Fruit fly (Drosophila melanogaster) whole organism, embryonic: Measurements from ENCODE around the gene CG5515.

Experiments
- Awh ChIP-seq: fragments of 200-800 bp; sonication (Bioruptor generic); IDR thresholded peaks from 2 replicates; pipeline ENCODE4, ENCODE4 v1.3.6; 2022; ENCODE audit warnings: missing biosample characterization, missing genetic modification characterization
- CG10147 ChIP-seq: fragments of 200-800 bp; sonication (Bioruptor generic); optimal IDR thresholded peaks from 2 replicates; lab custom pipeline; 2019; ENCODE audit warnings: missing biosample characterization, mild to moderate bottlenecking, missing genetic modification characterization, moderate library complexity
- CG11085 ChIP-seq: fragments of 200-800 bp; sonication (Bioruptor generic); IDR thresholded peaks from 2 replicates; pipeline ENCODE4 v1.3.6; 2022; ENCODE audit warnings: missing biosample characterization, missing genetic modification characterization
- CG12104 ChIP-seq: fragments of 200-800 bp; sonication (Bioruptor generic); optimal IDR thresholded peaks from 3 replicates; lab custom pipeline; 2016; ENCODE audit warnings: missing biosample characterization, missing genetic modification characterization
- CG1233 ChIP-seq: fragments of 200-800 bp; sonication (Bioruptor generic); optimal IDR thresholded peaks from 4 replicates; lab custom pipeline; 2018; ENCODE audit warnings: missing biosample characterization, mild to moderate bottlenecking, missing genetic modification characterization
- CG14667 ChIP-seq: fragments of 200-800 bp; sonication (Bioruptor generic); IDR thresholded peaks from 2 replicates; pipeline ENCODE4 v1.3.6; 2022; ENCODE audit warnings: missing biosample characterization, missing genetic modification characterization
- CG1529 ChIP-seq: fragments of 200-800 bp; sonication (Bioruptor generic); optimal IDR thresholded peaks from 3 replicates; lab custom pipeline; 2018; ENCODE audit warnings: missing biosample characterization, missing genetic modification characterization
- CG18011 ChIP-seq: fragments of 200-800 bp; sonication (Bioruptor generic); optimal IDR thresholded peaks from 2 replicates; lab custom pipeline; 2017; ENCODE audit warnings: missing biosample characterization, missing genetic modification characterization, mild to moderate bottlenecking, moderate library complexity, missing genotype
- CG2116 ChIP-seq: fragments of 200-800 bp; sonication (Bioruptor generic); optimal IDR thresholded peaks from 3 replicates; lab custom pipeline; 2018; ENCODE audit warnings: missing biosample characterization, mild to moderate bottlenecking, missing genetic modification characterization
- CG2889 ChIP-seq: fragments of 200-800 bp; sonication (Bioruptor generic); IDR thresholded peaks from 3 replicates; pipeline ENCODE4 v1.3.6; 2022; ENCODE audit warnings: missing biosample characterization, missing genetic modification characterization
- CG3995 ChIP-seq: fragments of 200-800 bp; sonication (Bioruptor generic); optimal IDR thresholded peaks from 3 replicates; lab custom pipeline; 2016; ENCODE audit warnings: missing biosample characterization, missing genetic modification characterization
- CG4360 ChIP-seq: fragments of 200-800 bp; sonication (Bioruptor generic); IDR thresholded peaks from 2 replicates; pipeline ENCODE4 v1.3.6; 2022; ENCODE audit warnings: missing biosample characterization, missing genetic modification characterization
- CG4820 ChIP-seq: fragments of 200-800 bp; sonication (Bioruptor generic); optimal IDR thresholded peaks from 3 replicates; lab custom pipeline; 2016; ENCODE audit warnings: missing biosample characterization, missing genetic modification characterization
- CG5953 ChIP-seq: fragments of 200-800 bp; sonication (Bioruptor generic); IDR thresholded peaks from 2 replicates; pipeline ENCODE4 v1.3.6; 2022; ENCODE audit warnings: missing biosample characterization, missing genetic modification characterization
- CG6765 ChIP-seq: fragments of 200-800 bp; sonication (Bioruptor generic); optimal IDR thresholded peaks from 3 replicates; lab custom pipeline; 2017; ENCODE audit warnings: missing biosample characterization, mild to moderate bottlenecking, missing genetic modification characterization
- CG8281 ChIP-seq: fragments of 200-800 bp; sonication (Bioruptor generic); optimal IDR thresholded peaks from 2 replicates; lab custom pipeline; 2018; ENCODE audit warnings: missing biosample characterization, mild to moderate bottlenecking, missing genetic modification characterization, moderate library complexity
- CG8765 ChIP-seq: fragments of 200-800 bp; sonication (Bioruptor generic); IDR thresholded peaks from 2 replicates; pipeline ENCODE4 v1.3.6; 2022; ENCODE audit warnings: missing biosample characterization, missing genetic modification characterization
- CG9437 ChIP-seq: fragments of 200-800 bp; sonication (Bioruptor generic); optimal IDR thresholded peaks from 2 replicates; lab custom pipeline; 2018; ENCODE audit warnings: missing biosample characterization, mild to moderate bottlenecking, missing genetic modification characterization
- CG9797 ChIP-seq: fragments of 200-800 bp; sonication (Bioruptor generic); optimal IDR thresholded peaks from 3 replicates; lab custom pipeline; 2018; ENCODE audit warnings: missing biosample characterization, mild to moderate bottlenecking, missing genetic modification characterization
- CG9932 ChIP-seq: fragments of 200-800 bp; sonication (Bioruptor generic); IDR thresholded peaks from 2 replicates; pipeline ENCODE4 v1.3.6; 2022; ENCODE audit warnings: missing biosample characterization, missing genetic modification characterization
- CHES-1-like ChIP-seq: fragments of 200-800 bp; sonication (Bioruptor generic); optimal IDR thresholded peaks from 2 replicates; lab custom pipeline; 2016; ENCODE audit warnings: missing biosample characterization, missing genetic modification characterization
- Camta ChIP-seq: fragments of 200-800 bp; sonication (Bioruptor generic); optimal IDR thresholded peaks from 2 replicates; lab custom pipeline; 2016; ENCODE audit warnings: missing biosample characterization, missing genetic modification characterization
- CkIIα-i1 ChIP-seq: fragments of 200-800 bp; sonication (Bioruptor generic); IDR thresholded peaks from 2 replicates; pipeline ENCODE4 v1.3.6; 2022; ENCODE audit warnings: missing biosample characterization, missing genetic modification characterization
- GATAe ChIP-seq: fragments of 200-800 bp; sonication (Bioruptor generic); conservative IDR thresholded peaks from 2 replicates; pipeline ENCODE4 v1.3.6; 2022; ENCODE audit warnings: missing biosample characterization, missing genetic modification characterization
- H2.0 ChIP-seq: fragments of 200-800 bp; sonication (Bioruptor generic); IDR thresholded peaks from 2 replicates; pipeline ENCODE4 v1.3.6; 2022; ENCODE audit warnings: missing biosample characterization, missing genetic modification characterization
- Kr ChIP-seq: fragments of 200-800 bp; sonication (Bioruptor generic); optimal IDR thresholded peaks from 2 replicates; lab custom pipeline; 2017; ENCODE audit warnings: missing biosample characterization, mild to moderate bottlenecking, missing genetic modification characterization
- Lpt ChIP-seq: fragments of >200 bp; optimal IDR thresholded peaks from 2 replicates; lab custom pipeline; 2018; ENCODE audit warnings: missing biosample characterization, missing genetic modification characterization
- Scr ChIP-seq: fragments of 200-800 bp; sonication (Bioruptor generic); IDR thresholded peaks from 2 replicates; pipeline ENCODE4 v1.3.6; 2022; ENCODE audit warnings: missing biosample characterization, missing genetic modification characterization; ENCODE audit not compliant: partially characterized antibody
- Trl ChIP-seq, 3 experiments: fragments of >200 bp in 2 of 3; fragments of 200-800 bp in 1 of 3; sonication (Bioruptor generic) in 1 of 3; optimal IDR thresholded peaks; 2 replicates in 1 of 3; 3 replicates in 2 of 3; lab custom pipeline; 2016 to 2017; ENCODE audit warnings: missing biosample characterization in 1 of 3, missing genetic modification characterization in 1 of 3
- amos ChIP-seq: fragments of 200-800 bp; sonication (Bioruptor generic); IDR thresholded peaks from 2 replicates; pipeline ENCODE4 v1.3.6; 2022; ENCODE audit warnings: missing biosample characterization, missing genetic modification characterization; ENCODE audit not compliant: partially characterized antibody
- az2 ChIP-seq: fragments of 200-800 bp; sonication (Bioruptor generic); optimal IDR thresholded peaks from 3 replicates; lab custom pipeline; 2016; ENCODE audit warnings: missing biosample characterization, missing genetic modification characterization
- cad ChIP-seq: fragments of >200 bp; optimal IDR thresholded peaks from 2 replicates; lab custom pipeline; 2017; ENCODE audit warnings: missing biosample characterization, missing genetic modification characterization
- crc ChIP-seq: fragments of 200-800 bp; sonication (Bioruptor generic); optimal IDR thresholded peaks from 2 replicates; lab custom pipeline; 2016; ENCODE audit warnings: missing biosample characterization, missing genetic modification characterization
- da ChIP-seq: fragments of 200-800 bp; sonication (Bioruptor generic); optimal IDR thresholded peaks from 2 replicates; lab custom pipeline; 2016; ENCODE audit warnings: missing biosample characterization, missing genetic modification characterization
- dan ChIP-seq: fragments of 200-800 bp; sonication (Bioruptor generic); IDR thresholded peaks from 2 replicates; pipeline ENCODE4 v1.3.6; 2022; ENCODE audit warnings: missing biosample characterization, missing genetic modification characterization
- dm ChIP-seq: fragments of 200-800 bp; sonication (Bioruptor generic); optimal IDR thresholded peaks from 3 replicates; lab custom pipeline; 2016; ENCODE audit warnings: missing biosample characterization, missing genetic modification characterization
- dmrt11E ChIP-seq: fragments of 200-800 bp; sonication (Bioruptor generic); optimal IDR thresholded peaks from 3 replicates; lab custom pipeline; 2018; ENCODE audit warnings: missing biosample characterization, mild to moderate bottlenecking, missing genetic modification characterization, moderate library complexity
- fd96Cb ChIP-seq: fragments of 200-800 bp; sonication (Bioruptor generic); optimal IDR thresholded peaks from 2 replicates; lab custom pipeline; 2018; ENCODE audit warnings: missing biosample characterization, mild to moderate bottlenecking, missing genetic modification characterization, moderate library complexity
- gce ChIP-seq: fragments of 200-800 bp; sonication (Bioruptor generic); IDR thresholded peaks from 3 replicates; pipeline ENCODE4 v1.3.6; 2022; ENCODE audit warnings: missing biosample characterization, missing genetic modification characterization
- grn ChIP-seq: fragments of 200-800 bp; sonication (Bioruptor generic); optimal IDR thresholded peaks from 3 replicates; lab custom pipeline; 2017; ENCODE audit warnings: missing biosample characterization, missing genetic modification characterization
- luna ChIP-seq: fragments of 200-800 bp; sonication (Bioruptor generic); optimal IDR thresholded peaks from 2 replicates; lab custom pipeline; 2016; ENCODE audit warnings: missing biosample characterization, missing genetic modification characterization
- mam ChIP-seq: fragments of 200-800 bp; sonication (Bioruptor generic); optimal IDR thresholded peaks from 3 replicates; lab custom pipeline; 2016; ENCODE audit warnings: missing biosample characterization, missing genetic modification characterization
- mirr ChIP-seq: fragments of 200-800 bp; sonication (Bioruptor generic); optimal IDR thresholded peaks from 3 replicates; lab custom pipeline; 2018; ENCODE audit warnings: missing biosample characterization, mild to moderate bottlenecking, missing genetic modification characterization
- repo ChIP-seq: fragments of 200-800 bp; sonication (Bioruptor generic); optimal IDR thresholded peaks from 2 replicates; lab custom pipeline; 2016; ENCODE audit warnings: missing biosample characterization, missing genetic modification characterization
- run ChIP-seq: fragments of 200-800 bp; sonication (Bioruptor generic); optimal IDR thresholded peaks from 3 replicates; lab custom pipeline; 2018; ENCODE audit warnings: missing biosample characterization, mild to moderate bottlenecking, missing genetic modification characterization
- sens ChIP-seq: fragments of 200-800 bp; sonication (Bioruptor generic); peaks from one replicate; lab custom pipeline; 2016; ENCODE audit warnings: missing biosample characterization, missing genetic modification characterization
- sima ChIP-seq: fragments of 200-800 bp; sonication (Bioruptor generic); optimal IDR thresholded peaks from 2 replicates; lab custom pipeline; 2016; ENCODE audit warnings: missing biosample characterization, missing genetic modification characterization
- vvl ChIP-seq: fragments of 200-800 bp; sonication (Bioruptor generic); IDR thresholded peaks from 2 replicates; pipeline ENCODE4 v1.3.6; 2022; ENCODE audit warnings: missing biosample characterization, missing genetic modification characterization
- z ChIP-seq: fragments of 200-800 bp; sonication (Bioruptor generic); IDR thresholded peaks from 3 replicates; pipeline ENCODE4 v1.3.6; 2022; ENCODE audit warnings: missing biosample characterization, missing genetic modification characterization
- zen2 ChIP-seq: fragments of 200-800 bp; sonication (Bioruptor generic); IDR thresholded peaks from 3 replicates; pipeline ENCODE4 v1.3.6; 2022; ENCODE audit warnings: missing biosample characterization, missing genetic modification characterization; ENCODE audit not compliant: partially characterized antibody
- zfh1 ChIP-seq: fragments of 200-800 bp; sonication (Bioruptor generic); IDR thresholded peaks from 3 replicates; pipeline ENCODE4 v1.3.6; 2022; ENCODE audit warnings: missing biosample characterization, missing genetic modification characterization

Gene CG5515

DNA sequence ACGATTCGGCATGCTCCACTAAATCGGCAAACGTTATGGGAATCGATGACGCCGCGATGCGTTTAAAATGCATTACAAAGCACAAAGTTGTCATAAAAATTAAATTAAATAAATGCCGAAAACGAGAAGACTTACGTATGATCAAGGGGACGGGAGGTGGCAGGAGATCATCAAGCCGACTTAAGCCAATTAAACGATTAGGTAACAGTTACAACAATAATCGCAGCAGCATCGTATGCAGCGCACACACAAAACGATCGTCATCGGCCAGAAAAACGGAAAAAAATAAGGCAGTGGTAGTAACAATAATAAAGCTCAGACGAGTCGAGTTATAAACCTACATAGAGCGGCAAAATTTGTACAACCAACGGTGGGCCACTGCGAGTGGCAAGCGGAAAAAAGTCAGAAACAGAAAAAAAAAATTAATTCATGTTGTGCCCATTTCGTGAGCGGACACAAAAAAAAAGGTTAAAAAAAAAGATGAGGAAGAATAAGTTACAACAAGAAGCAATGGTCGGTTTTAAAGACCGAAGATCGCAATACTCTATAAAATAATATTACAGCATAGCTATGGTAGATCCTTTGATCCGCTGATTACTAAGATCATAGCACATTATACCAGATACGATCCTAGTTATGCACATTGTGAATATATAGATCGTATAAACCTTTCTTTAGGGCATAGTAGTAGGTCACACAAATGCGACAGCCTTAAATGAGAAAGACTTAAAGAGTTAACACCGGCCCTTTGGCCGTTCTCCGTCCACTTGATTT is 17.8 kb upstream of the CG5515 start (continued):
- peak; percentile 73 for TF ChIP-seq vvl (GFP tag; lab: Robert Waterston, UW)
- TF ChIP-seq CG9797 (GFP tag; lab: Kevin White, UChicago): no peak
- TF ChIP-seq zen2 (GFP tag; lab: Robert Waterston, UW): no peak
- TF ChIP-seq repo (GFP tag; lab: Kevin White, UChicago): no peak
- TF ChIP-seq mam: peak; percentile 6
- no peak for TF ChIP-seq CG10147 (GFP tag; lab: Kevin White, UChicago)
- no peak for TF ChIP-seq GATAe
- TF ChIP-seq luna (GFP tag; lab: Kevin White, UChicago): no peak
- TF ChIP-seq CG3995 (GFP tag; lab: Kevin White, UChicago): no peak
- TF ChIP-seq da (GFP tag; lab: Kevin White, UChicago): no peak
- TF ChIP-seq Kr (GFP tag; lab: Kevin White, UChicago): no peak
- no peak for TF ChIP-seq run (tag; lab: Kevin White, UChicago)
- TF ChIP-seq dan (GFP tag; lab: Robert Waterston, UW): no peak
- TF ChIP-seq CG8765: no peak
- no peak for TF ChIP-seq CG11085 (GFP tag; lab: Robert Waterston, UW)
- no peak for TF ChIP-seq grn (GFP tag; lab: Kevin White, UChicago)
- TF ChIP-seq CG8281 (tag; lab: Kevin White, UChicago): no peak
- TF ChIP-seq CG4820 (GFP tag; lab: Kevin White, UChicago): peak; percentile 25
- TF ChIP-seq CG6765: no peak
- no peak for TF ChIP-seq CG4360 (GFP tag; lab: Robert Waterston, UW)
- TF ChIP-seq H2.0: peak; percentile 47; the same call in 1 of the 2 replicates
- TF ChIP-seq dmrt11E: no peak
- TF ChIP-seq CG1529: peak; percentile 37
- TF ChIP-seq dm (GFP tag; lab: Kevin White, UChicago): no peak
- no peak for TF ChIP-seq mirr (GFP tag; lab: Kevin White, UChicago)
- TF ChIP-seq az2 (GFP tag; lab: Kevin White, UChicago): peak; percentile 46
- TF ChIP-seq CHES-1-like (GFP tag; lab: Kevin White, UChicago): no peak
- TF ChIP-seq Scr (GFP tag; lab: Robert Waterston, UW): no peak
- peak; percentile 61; the same call in 1 of the 3 replicates for TF ChIP-seq gce (GFP tag; lab: Robert Waterston, UW)
- TF ChIP-seq Lpt (GFP tag; lab: Kevin White, UChicago): no peak
- no peak for TF ChIP-seq amos (GFP tag; lab: Robert Waterston, UW)
- TF ChIP-seq CG2889 (GFP tag; lab: Robert Waterston, UW): no peak; the same call in 2 of the 3 replicates
- no peak for TF ChIP-seq CG18011
- TF ChIP-seq CG9437: peak; percentile 23
- peak; percentile 85 for TF ChIP-seq sens (GFP tag; lab: Kevin White, UChicago)
- no peak for TF ChIP-seq z (GFP tag; lab: Robert Waterston, UW)
- peak; percentile 1 for TF ChIP-seq Camta (GFP tag; lab: Kevin White, UChicago)
- peak; percentile 62 for TF ChIP-seq fd96Cb (tag; lab: Kevin White, UChicago)
- TF ChIP-seq crc (GFP tag; lab: Kevin White, UChicago): no peak
- peak; percentile 16 for TF ChIP-seq CG12104
- TF ChIP-seq CG5953 (GFP tag; lab: Robert Waterston, UW): peak; percentile 16; the same call in 1 of the 2 replicates
- TF ChIP-seq cad (GFP tag; lab: Kevin White, UChicago): no peak
- no peak for TF ChIP-seq Trl (optimal IDR thresholded peaks at IDR 0.05; lab: Kevin White, UChicago)
- peak; percentile 15 for TF ChIP-seq Trl (GFP tag; optimal IDR thresholded peaks at IDR 0.05; lab: Kevin White, UChicago)
- peak; percentile 35 for TF ChIP-seq CG1233 (GFP tag; lab: Kevin White, UChicago)
- no peak for TF ChIP-seq CG9932
- TF ChIP-seq CG2116: no peak
- TF ChIP-seq CG14667 (GFP tag; lab: Robert Waterston, UW): no peak
- no peak for TF ChIP-seq sima (GFP tag; lab: Kevin White, UChicago)
- TF ChIP-seq CkIIα-i1 (GFP tag; lab: Robert Waterston, UW): no peak
- TF ChIP-seq zfh1 (GFP tag; lab: Robert Waterston, UW): peak; percentile 58; the same call in 1 of the 3 replicates
- TF ChIP-seq Awh: peak; percentile 61
